Worm (Caenorhabditis elegans) whole organism, early embryonic: ENCODE results near the gene moma-1.

Experiments
- ama-1 ChIP-seq: fragments of 150-350 bp; optimal IDR thresholded peaks from 2 replicates; lab custom pipeline; 2014
- ets-7 ChIP-seq: sonication (generic microtip); optimal IDR thresholded peaks from 2 replicates; lab custom pipeline; 2016; ENCODE audit warnings: missing genotype, missing genetic modification characterization, missing compliant biosample characterization

DNA sequence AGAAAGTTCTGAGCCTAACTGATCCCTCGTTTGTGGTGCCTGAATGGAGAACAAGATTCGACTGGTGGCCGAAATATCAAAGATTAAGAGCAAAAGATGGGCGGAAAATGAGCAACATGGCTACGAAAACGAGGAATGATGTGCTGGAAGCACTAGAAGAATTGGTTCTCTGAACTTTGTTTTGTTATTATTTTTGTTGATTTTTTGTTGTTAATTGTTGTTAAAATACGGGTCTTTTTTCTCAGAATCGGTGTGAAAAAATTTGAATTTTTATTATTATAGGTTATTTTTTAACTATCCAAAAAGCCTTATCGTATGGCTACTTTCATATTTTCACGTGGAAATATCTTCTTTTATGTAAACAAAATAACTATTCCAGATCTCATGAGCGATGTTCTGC lies 4.1 kb upstream of the moma-1 start, which contains the start of gene K02F3.12:
- TF ChIP-seq ets-7 (tag; lab: Kevin White, UChicago), result no peak
- TF ChIP-seq ama-1 (lab: Kevin White, UChicago), result no peak
